Worm (Caenorhabditis elegans) whole organism, L1 larva: ENCODE data around the gene W01D2.6.

Experiments used
- ceh-82 ChIP-seq, 3 experiments: fragments of 150-350 bp in 1 of 3; sonication (generic microtip) in 2 of 3; optimal IDR thresholded peaks; 2 replicates each; lab custom pipeline; 2014 to 2017; ENCODE audit warnings: missing biosample characterization in 3 of 3, missing genetic modification characterization in 3 of 3
- ceh-90 ChIP-seq: sonication (generic microtip); optimal IDR thresholded peaks from 2 replicates; lab custom pipeline; 2016; ENCODE audit warnings: missing genetic modification characterization, missing compliant biosample characterization
- dpl-1 ChIP-seq, 3 experiments: fragments of 150-350 bp in 2 of 3; sonication (generic microtip) in 1 of 3; optimal IDR thresholded peaks; 2 replicates each; lab custom pipeline; 2014 to 2017; ENCODE audit warnings: missing biosample characterization in 3 of 3, missing genetic modification characterization in 3 of 3, missing genetic modification reagents in 3 of 3
- fkh-10 ChIP-seq: sonication (generic microtip); optimal IDR thresholded peaks from 2 replicates; lab custom pipeline; 2017; ENCODE audit warnings: missing biosample characterization, missing genetic modification reagents, missing genetic modification characterization
- hlh-17 ChIP-seq: fragments of 200-800 bp; sonication (Bioruptor generic); optimal IDR thresholded peaks from 2 replicates; lab custom pipeline; 2018; ENCODE audit warnings: missing genetic modification characterization, mild to moderate bottlenecking, missing compliant biosample characterization, moderate library complexity, borderline replicate concordance
- irx-1 ChIP-seq: sonication (generic microtip); optimal IDR thresholded peaks from 2 replicates; lab custom pipeline; 2016; ENCODE audit warnings: missing genetic modification characterization, missing compliant biosample characterization
- isw-1 ChIP-seq: fragments of 200-800 bp; sonication (Bioruptor generic); IDR thresholded peaks from 2 replicates; pipeline ENCODE4 v1.3.6; 2022; ENCODE audit warnings: missing genetic modification characterization, missing compliant biosample characterization
- lin-35 ChIP-seq, 2 experiments: fragments of 150-350 bp; optimal IDR thresholded peaks; 2 replicates each; lab custom pipeline; 2014; ENCODE audit warnings: missing biosample characterization in 2 of 2, missing genetic modification characterization in 2 of 2, missing genetic modification reagents in 2 of 2
- mdl-1 ChIP-seq, 2 experiments: fragments of 150-350 bp; optimal IDR thresholded peaks; 2 replicates each; lab custom pipeline; 2014 to 2017; ENCODE audit warnings: missing biosample characterization in 2 of 2, missing genetic modification characterization in 2 of 2, inconsistent platforms in 1 of 2
- mep-1 ChIP-seq: fragments of 150-350 bp; optimal IDR thresholded peaks from 2 replicates; lab custom pipeline; 2014; ENCODE audit warnings: missing biosample characterization, missing genetic modification characterization
- nhr-90 ChIP-seq: sonication (generic microtip); optimal IDR thresholded peaks from 2 replicates; lab custom pipeline; 2016; ENCODE audit warnings: mild to moderate bottlenecking, missing genetic modification characterization, missing compliant biosample characterization; ENCODE audit not compliant: poor library complexity
- pax-3 ChIP-seq: fragments of 200-800 bp; sonication (Bioruptor generic); optimal IDR thresholded peaks from 2 replicates; lab custom pipeline; 2018; ENCODE audit warnings: mild to moderate bottlenecking, missing genetic modification characterization, moderate library complexity, missing compliant biosample characterization
- skn-1 ChIP-seq: fragments of 150-350 bp; optimal IDR thresholded peaks from 2 replicates; lab custom pipeline; 2014; ENCODE audit warnings: missing biosample characterization, missing genetic modification characterization
- sox-4 ChIP-seq: sonication (generic microtip); optimal IDR thresholded peaks from 2 replicates; lab custom pipeline; 2016; ENCODE audit warnings: missing genetic modification characterization, missing compliant biosample characterization
- swsn-7 ChIP-seq: sonication (generic microtip); optimal IDR thresholded peaks from 2 replicates; lab custom pipeline; 2016; ENCODE audit warnings: missing genetic modification characterization, missing compliant biosample characterization
- unc-98 ChIP-seq: fragments of 200-800 bp; sonication (Bioruptor generic); IDR thresholded peaks from 2 replicates; pipeline ENCODE4 v1.3.6; 2022; ENCODE audit warnings: missing genetic modification characterization, missing compliant biosample characterization

Gene W01D2.6

ce11 chrII:14856922-14857321 is 48.1 kb downstream of the W01D2.6 start, which contains the start of gene rbm-28 (continued):
- TF ChIP-seq mdl-1 (tag; optimal IDR thresholded peaks at IDR 0.05; lab: Kevin White, UChicago) (no peak), unc-98 (GFP tag; lab: Robert Waterston, UW) (0 out of 2 replicates have a peak, but pooled peaks have one; percentile 15), skn-1 (peak; percentile 41), sox-4 (peak; percentile 8), swsn-7 (peak; percentile 19), irx-1 (tag; lab: Kevin White, UChicago) (peak; percentile 47), dpl-1 (GFP tag; optimal IDR thresholded peaks at IDR 0.05; lab: Kevin White, UChicago) (peak; percentile 76 to 88 (median 77)), lin-35 (GFP tag; optimal IDR thresholded peaks at IDR 0.05; lab: Kevin White, UChicago) (peak; percentile 79 to 87), pax-3 (peak; percentile 33), isw-1 (GFP tag; lab: Robert Waterston, UW) (0 out of 2 replicates have a peak, but pooled peaks have one; percentile 4), ceh-90 (tag; lab: Kevin White, UChicago) (peak; percentile 82), hlh-17 (GFP tag; lab: Kevin White, UChicago) (no peak), nhr-90 (peak; percentile 57), mep-1 (tag; lab: Kevin White, UChicago) (peak; percentile 54), ceh-82 (tag; optimal IDR thresholded peaks at IDR 0.05; lab: Kevin White, UChicago) (no peak), fkh-10 (GFP tag; lab: Kevin White, UChicago) (no peak)
